Worm (Caenorhabditis elegans) whole organism, L4 larva: ENCODE results near the gene cwp-5.

Experiments used
- F37D6.2 ChIP-seq: sonication (generic microtip); optimal IDR thresholded peaks from 2 replicates; lab custom pipeline; 2016; ENCODE audit warnings: mild to moderate bottlenecking, missing genetic modification characterization, missing compliant biosample characterization
- R02D3.7 ChIP-seq: fragments of 150-350 bp; sonication (generic microtip); optimal IDR thresholded peaks from 3 replicates; lab custom pipeline; 2014; ENCODE audit warnings: missing biosample characterization, missing genetic modification characterization
- T26A8.4 ChIP-seq: fragments of 200-800 bp; sonication (Bioruptor generic); IDR thresholded peaks from 2 replicates; pipeline ENCODE4 v1.3.6; 2022; ENCODE audit warnings: missing genetic modification characterization, missing compliant biosample characterization
- Y105C5A.15 ChIP-seq: fragments of 200-800 bp; sonication (Bioruptor generic); IDR thresholded peaks from 2 replicates; pipeline ENCODE4 v1.3.6; 2022; ENCODE audit warnings: missing genetic modification characterization, missing compliant biosample characterization
- Y5F2A.4 ChIP-seq: fragments of 200-800 bp; sonication (Bioruptor generic); optimal IDR thresholded peaks from 2 replicates; lab custom pipeline; 2018; ENCODE audit warnings: mild to moderate bottlenecking, missing genetic modification characterization, missing compliant biosample characterization
- ZK546.5 ChIP-seq, 2 experiments: sonication (generic microtip); optimal IDR thresholded peaks; 2 replicates each; lab custom pipeline; 2017; ENCODE audit warnings: missing biosample characterization in 2 of 2, missing genetic modification characterization in 2 of 2
- aha-1 ChIP-seq: fragments of 150-350 bp; peaks from one replicate; lab custom pipeline; 2014; ENCODE audit warnings: missing biosample characterization, missing genetic modification characterization
- ceh-28 ChIP-seq: fragments of 150-350 bp; optimal IDR thresholded peaks from 2 replicates; lab custom pipeline; 2014; ENCODE audit warnings: missing biosample characterization, missing genetic modification reagents, missing genetic modification characterization
- ceh-82 ChIP-seq: sonication (generic microtip); optimal IDR thresholded peaks from 2 replicates; lab custom pipeline; 2017; ENCODE audit warnings: missing biosample characterization, missing genetic modification characterization
- ces-1 ChIP-seq: fragments of 150-350 bp; sonication (generic microtip); optimal IDR thresholded peaks from 4 replicates; lab custom pipeline; 2014; ENCODE audit warnings: missing biosample characterization, missing genetic modification reagents, missing genetic modification characterization
- cey-2 ChIP-seq: sonication (generic microtip); optimal IDR thresholded peaks from 3 replicates; lab custom pipeline; 2017; ENCODE audit warnings: missing genetic modification characterization, mild to moderate bottlenecking, missing compliant biosample characterization, antibody characterized with exemption, borderline replicate concordance; ENCODE audit not compliant: insufficient read depth
- ctbp-1 ChIP-seq: fragments of 200-800 bp; sonication (Bioruptor generic); IDR thresholded peaks from 2 replicates; pipeline ENCODE4 v1.3.6; 2022; ENCODE audit warnings: missing genetic modification reagents, missing genetic modification characterization, missing compliant biosample characterization
- daf-16 ChIP-seq, 3 experiments: sonication (generic microtip); optimal IDR thresholded peaks; 2 replicates each; lab custom pipeline; 2016 to 2017; ENCODE audit warnings: missing genetic modification characterization in 3 of 3, missing genetic modification reagents in 3 of 3, mild to moderate bottlenecking in 2 of 3, missing compliant biosample characterization in 2 of 3, missing biosample characterization in 1 of 3, moderate library complexity in 1 of 3
- daf-19 ChIP-seq: fragments of 200-800 bp; sonication (Bioruptor generic); conservative IDR thresholded peaks from 2 replicates; pipeline ENCODE4 v1.3.6; 2022; ENCODE audit warnings: missing genetic modification characterization, missing compliant biosample characterization
- dmd-6 ChIP-seq: fragments of 200-800 bp; sonication (Bioruptor generic); IDR thresholded peaks from 2 replicates; pipeline ENCODE4 v1.3.6; 2022; ENCODE audit warnings: missing genetic modification reagents, missing genetic modification characterization, missing compliant biosample characterization
- dpl-1 ChIP-seq: fragments of 150-350 bp; optimal IDR thresholded peaks from 2 replicates; lab custom pipeline; 2014; ENCODE audit warnings: missing biosample characterization, missing genetic modification reagents, missing genetic modification characterization
- duxl-1 ChIP-seq: sonication (generic microtip); optimal IDR thresholded peaks from 2 replicates; lab custom pipeline; 2016; ENCODE audit warnings: mild to moderate bottlenecking, missing genetic modification characterization, moderate library complexity, missing compliant biosample characterization; ENCODE audit not compliant: poor library complexity
- dve-1 ChIP-seq: sonication (generic microtip); optimal IDR thresholded peaks from 2 replicates; lab custom pipeline; 2017; ENCODE audit warnings: antibody characterized with exemption, mild to moderate bottlenecking, missing genetic modification characterization, missing compliant biosample characterization; ENCODE audit not compliant: insufficient read depth
- egl-43 ChIP-seq: fragments of 200-800 bp; sonication (Bioruptor generic); IDR thresholded peaks from 2 replicates; pipeline ENCODE4 v1.3.6; 2022; ENCODE audit warnings: missing genetic modification reagents, missing genetic modification characterization, missing compliant biosample characterization
- fkh-10 ChIP-seq: fragments of 150-350 bp; optimal IDR thresholded peaks from 2 replicates; lab custom pipeline; 2014; ENCODE audit warnings: missing biosample characterization, missing genetic modification reagents, missing genetic modification characterization
- hlh-11 ChIP-seq: fragments of 200-800 bp; sonication (Bioruptor generic); optimal IDR thresholded peaks from 2 replicates; lab custom pipeline; 2018; ENCODE audit warnings: mild to moderate bottlenecking, missing genetic modification characterization, missing compliant biosample characterization
- lin-13 ChIP-seq: fragments of 150-350 bp; optimal IDR thresholded peaks from 2 replicates; lab custom pipeline; 2014; ENCODE audit warnings: missing biosample characterization, missing genetic modification reagents, missing genetic modification characterization
- madf-5 ChIP-seq, 2 experiments: fragments of 200-800 bp; sonication (Bioruptor generic); IDR thresholded peaks; 2 replicates each; pipeline ENCODE4 v1.3.6; 2022; ENCODE audit warnings: missing compliant biosample characterization in 2 of 2, missing genetic modification characterization in 2 of 2
- mdt-29 ChIP-seq: fragments of 200-800 bp; sonication (Bioruptor generic); IDR thresholded peaks from 2 replicates; pipeline ENCODE4 v1.3.6; 2022; ENCODE audit warnings: missing genetic modification reagents, missing genetic modification characterization, missing compliant biosample characterization
- mes-2 ChIP-seq: sonication (generic microtip); optimal IDR thresholded peaks from 2 replicates; lab custom pipeline; 2016; ENCODE audit warnings: missing genotype, mild to moderate bottlenecking, missing genetic modification characterization, missing compliant biosample characterization; ENCODE audit not compliant: poor library complexity, severe bottlenecking
- mxl-2 ChIP-seq: fragments of 200-800 bp; sonication (Bioruptor generic); conservative IDR thresholded peaks from 2 replicates; pipeline ENCODE4 v1.3.6; 2022; ENCODE audit warnings: missing genetic modification reagents, missing genetic modification characterization, missing compliant biosample characterization
- nhr-25 ChIP-seq: sonication (generic microtip); optimal IDR thresholded peaks from 2 replicates; lab custom pipeline; 2017; ENCODE audit warnings: missing genetic modification characterization, mild to moderate bottlenecking, missing compliant biosample characterization, antibody characterized with exemption, moderate library complexity, borderline replicate concordance; ENCODE audit not compliant: insufficient read depth
- nhr-28 ChIP-seq: fragments of 150-350 bp; optimal IDR thresholded peaks from 2 replicates; lab custom pipeline; 2014; ENCODE audit warnings: missing biosample characterization, missing genetic modification characterization
- nhr-41 ChIP-seq: fragments of 200-800 bp; sonication (Bioruptor generic); IDR thresholded peaks from 2 replicates; pipeline ENCODE4 v1.3.6; 2022; ENCODE audit warnings: missing genetic modification reagents, missing genetic modification characterization, missing compliant biosample characterization
- nhr-76 ChIP-seq: fragments of 150-350 bp; optimal IDR thresholded peaks from 2 replicates; lab custom pipeline; 2014; ENCODE audit warnings: missing biosample characterization, missing genetic modification characterization
- nhr-77 ChIP-seq: fragments of 150-350 bp; optimal IDR thresholded peaks from 2 replicates; lab custom pipeline; 2014; ENCODE audit warnings: missing biosample characterization, missing genetic modification characterization
- php-3 ChIP-seq: fragments of 200-800 bp; sonication (Bioruptor generic); IDR thresholded peaks from 2 replicates; pipeline ENCODE4 v1.3.6; 2022; ENCODE audit warnings: missing genetic modification reagents, missing genetic modification characterization, missing compliant biosample characterization
- skn-1 ChIP-seq: fragments of 150-350 bp; optimal IDR thresholded peaks from 2 replicates; lab custom pipeline; 2014; ENCODE audit warnings: missing biosample characterization, missing genetic modification characterization
- tag-97 ChIP-seq: fragments of 200-800 bp; sonication (Bioruptor generic); IDR thresholded peaks from 2 replicates; pipeline ENCODE4 v1.3.6; 2022; ENCODE audit warnings: missing genetic modification characterization, missing compliant biosample characterization
- unc-62 ChIP-seq, 3 experiments: fragments of 150-350 bp in 1 of 3; sonication (generic microtip); optimal IDR thresholded peaks in 2 of 3; peaks in 1 of 3; 1 replicate in 1 of 3; 2 replicates in 2 of 3; lab custom pipeline; 2014 to 2017; ENCODE audit warnings: missing biosample characterization in 3 of 3, missing genetic modification characterization in 3 of 3, missing genetic modification reagents in 3 of 3, missing genotype in 1 of 3
- zfp-3 ChIP-seq: fragments of 200-800 bp; sonication (Bioruptor generic); conservative IDR thresholded peaks from 2 replicates; pipeline ENCODE4 v1.3.6; 2022; ENCODE audit warnings: missing genetic modification reagents, missing genetic modification characterization, missing compliant biosample characterization
- zip-2 ChIP-seq: fragments of 150-350 bp; optimal IDR thresholded peaks from 2 replicates; lab custom pipeline; 2014; ENCODE audit warnings: missing biosample characterization, missing genetic modification characterization

Gene cwp-5

DNA sequence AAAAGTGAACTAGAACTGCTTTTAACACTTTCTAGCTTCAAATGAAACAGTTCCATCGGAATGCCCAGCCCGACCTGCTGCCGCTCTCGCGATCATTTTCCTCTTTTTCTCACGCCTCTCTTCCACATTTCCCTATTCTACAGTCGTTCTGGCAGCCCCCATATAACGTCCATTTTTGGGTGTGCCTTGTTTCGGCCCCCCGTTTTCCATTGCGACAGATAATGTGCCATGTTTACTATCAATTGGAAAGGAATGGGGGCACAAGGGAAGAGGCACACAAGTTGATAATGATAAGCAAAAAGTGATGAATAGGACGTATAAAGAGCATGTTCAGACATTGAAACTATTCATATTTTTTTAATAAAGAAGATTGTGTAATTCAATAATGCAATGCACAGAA, 30.8 kb downstream of the cwp-5 start (continued):
- TF ChIP-seq zfp-3 (GFP tag; lab: Robert Waterston, UW) (no peak), nhr-41 (peak; percentile 22; the same call in 1 of the 2 replicates), dmd-6 (GFP tag; lab: Robert Waterston, UW) (peak; percentile 82), lin-13 (GFP tag; lab: Kevin White, UChicago) (peak; percentile 15), ceh-82 (tag; lab: Kevin White, UChicago) (no peak), cey-2 (tag; lab: Kevin White, UChicago) (no peak), Y5F2A.4 (GFP tag; lab: Kevin White, UChicago) (no peak), mdt-29 (GFP tag; lab: Robert Waterston, UW) (no peak), duxl-1 (tag; lab: Kevin White, UChicago) (no peak), tag-97 (GFP tag; lab: Robert Waterston, UW) (no peak)

ce11 chrX:13158487-13158886, 31.3 kb downstream of the cwp-5 start:
- TF ChIP-seq nhr-76 (tag; lab: Kevin White, UChicago), result no peak
- TF ChIP-seq nhr-77 (tag; lab: Kevin White, UChicago), result no peak
- TF ChIP-seq daf-19 (GFP tag; lab: Robert Waterston, UW), result no peak
- TF ChIP-seq mes-2 (tag; lab: Kevin White, UChicago), result peak; percentile 12
- peak; percentile 10 for TF ChIP-seq aha-1 (tag; lab: Kevin White, UChicago)

DNA sequence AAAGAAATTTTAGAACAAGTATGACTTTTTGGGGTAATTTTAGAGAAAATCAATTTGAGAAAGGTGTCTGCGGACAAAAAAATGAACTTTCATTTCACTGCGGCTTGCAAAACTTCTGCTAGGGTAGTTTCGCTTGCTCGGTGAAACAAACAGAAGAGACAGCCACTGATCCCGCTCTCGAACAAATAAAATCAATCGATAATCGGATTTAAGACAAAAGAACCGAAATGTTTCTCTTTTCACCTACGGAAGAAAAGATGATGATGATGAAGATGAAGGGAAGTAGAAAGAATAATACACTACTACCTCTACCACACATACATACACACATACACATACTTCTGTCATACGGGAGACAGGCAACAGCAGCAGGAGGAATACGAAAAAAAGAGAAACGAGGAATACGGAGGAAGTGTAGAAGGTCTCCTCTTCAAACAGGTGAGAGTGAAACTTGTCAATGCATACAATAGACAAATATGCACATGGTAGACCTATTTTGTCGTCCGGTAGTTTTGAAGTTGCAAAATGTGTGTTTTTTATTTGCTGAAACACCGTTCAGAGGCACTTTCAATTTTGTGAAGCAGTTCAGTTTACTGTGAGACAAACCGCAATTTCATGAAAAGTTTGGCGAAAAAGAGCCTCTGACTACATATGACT, 32.5 kb downstream of the cwp-5 start:
- TF ChIP-seq mxl-2 (no peak), dve-1 (tag; lab: Kevin White, UChicago) (peak; percentile 30), T26A8.4 (GFP tag; lab: Robert Waterston, UW) (no peak), aha-1 (tag; lab: Kevin White, UChicago) (peak; percentile 97), daf-16 (GFP tag; optimal IDR thresholded peaks at IDR 0.05; lab: Kevin White, UChicago) (no peak), daf-16 (tag; optimal IDR thresholded peaks at IDR 0.05; lab: Kevin White, UChicago) (peak; percentile 13), unc-62 (GFP tag; optimal IDR thresholded peaks at IDR 0.05 in 1 of 2; lab: Kevin White, UChicago) (peak in 1 of 2 experiments; percentile 34), unc-62 (tag; optimal IDR thresholded peaks at IDR 0.05; lab: Kevin White, UChicago) (no peak), ces-1 (GFP tag; lab: Kevin White, UChicago) (no peak), nhr-28 (tag; lab: Kevin White, UChicago) (peak; percentile 26), nhr-25 (tag; lab: Kevin White, UChicago) (peak; percentile 29), ceh-28 (tag; lab: Kevin White, UChicago) (peak; percentile 70), fkh-10 (GFP tag; lab: Kevin White, UChicago) (no peak)

DNA sequence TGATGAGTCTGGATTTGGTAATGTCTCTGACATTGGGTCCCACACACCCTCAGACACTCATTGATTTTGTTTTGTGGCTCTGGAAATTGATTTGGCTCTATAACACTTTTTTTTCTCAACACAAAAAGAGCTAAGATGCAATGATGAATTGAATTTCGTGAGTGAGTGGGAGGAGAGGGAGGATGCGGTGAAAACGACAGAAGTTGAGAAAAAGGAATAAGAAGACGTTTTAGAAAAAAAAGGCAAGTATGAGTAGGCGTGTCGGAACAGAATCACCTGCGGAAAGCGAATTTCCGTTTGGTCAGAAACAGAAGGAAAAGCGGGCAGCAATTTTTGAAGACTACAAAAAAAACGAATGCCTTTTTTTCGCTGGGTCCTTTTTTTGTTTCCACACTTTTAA, 34.0 kb downstream of the cwp-5 start:
- no peak for TF ChIP-seq daf-16 (GFP tag; optimal IDR thresholded peaks at IDR 0.05; lab: Kevin White, UChicago)
- no peak for TF ChIP-seq daf-16 (tag; optimal IDR thresholded peaks at IDR 0.05; lab: Kevin White, UChicago)
- no peak for TF ChIP-seq php-3 (GFP tag; lab: Robert Waterston, UW)
- TF ChIP-seq dpl-1 (GFP tag; lab: Kevin White, UChicago), result no peak
- TF ChIP-seq skn-1 (tag; lab: Kevin White, UChicago), result no peak
- TF ChIP-seq unc-62 (GFP tag; optimal IDR thresholded peaks at IDR 0.05 in 1 of 2; lab: Kevin White, UChicago), result peak in 1 of 2 experiments; percentile 38
- TF ChIP-seq unc-62 (tag; optimal IDR thresholded peaks at IDR 0.05; lab: Kevin White, UChicago), result no peak
- no peak for TF ChIP-seq dve-1 (tag; lab: Kevin White, UChicago)
- no peak for TF ChIP-seq mxl-2
- no peak for TF ChIP-seq ZK546.5 (tag; optimal IDR thresholded peaks at IDR 0.05; lab: Kevin White, UChicago)
- TF ChIP-seq R02D3.7 (tag; lab: Kevin White, UChicago), result no peak
- no peak for TF ChIP-seq F37D6.2 (tag; lab: Kevin White, UChicago)
- no peak for TF ChIP-seq zip-2 (tag; lab: Kevin White, UChicago)
- TF ChIP-seq madf-5 (GFP tag; IDR thresholded peaks at IDR 0.05; lab: Robert Waterston, UW), result no peak
- TF ChIP-seq ctbp-1 (GFP tag; lab: Robert Waterston, UW), result no peak
- no peak for TF ChIP-seq lin-13 (GFP tag; lab: Kevin White, UChicago)
- TF ChIP-seq Y105C5A.15 (GFP tag; lab: Robert Waterston, UW), result no peak
- TF ChIP-seq fkh-10 (GFP tag; lab: Kevin White, UChicago), result peak; percentile 72
- TF ChIP-seq hlh-11 (tag; lab: Kevin White, UChicago), result no peak
- TF ChIP-seq egl-43 (GFP tag; lab: Robert Waterston, UW), result no peak
- TF ChIP-seq, all 104 proteins: peak for 2
